Worm (Caenorhabditis elegans) whole organism, L1 larva: ENCODE results near the gene C28D4.7.

ENCODE experiments used
- C16A3.4 ChIP-seq: fragments of 150-350 bp; optimal IDR thresholded peaks from 2 replicates; lab custom pipeline; 2014; ENCODE audit warnings: missing biosample characterization, missing genetic modification characterization
- C34B4.2 ChIP-seq: sonication (generic microtip); optimal IDR thresholded peaks from 2 replicates; lab custom pipeline; 2017; ENCODE audit warnings: mild to moderate bottlenecking, missing genetic modification characterization, missing compliant biosample characterization
- blmp-1 ChIP-seq: fragments of 150-350 bp; optimal IDR thresholded peaks from 2 replicates; lab custom pipeline; 2014; ENCODE audit warnings: missing biosample characterization, missing genetic modification characterization
- ceh-8 ChIP-seq: fragments of 200-800 bp; sonication (Bioruptor generic); optimal IDR thresholded peaks from 2 replicates; lab custom pipeline; 2018; ENCODE audit warnings: mild to moderate bottlenecking, missing genetic modification characterization, moderate library complexity, missing compliant biosample characterization
- dpl-1 ChIP-seq, 3 experiments: fragments of 150-350 bp in 2 of 3; sonication (generic microtip) in 1 of 3; optimal IDR thresholded peaks; 2 replicates each; lab custom pipeline; 2014 to 2017; ENCODE audit warnings: missing biosample characterization in 3 of 3, missing genetic modification characterization in 3 of 3, missing genetic modification reagents in 3 of 3
- dsc-1 ChIP-seq: sonication (generic microtip); optimal IDR thresholded peaks from 2 replicates; lab custom pipeline; 2016; ENCODE audit warnings: mild to moderate bottlenecking, missing genetic modification characterization, missing compliant biosample characterization
- efl-1 ChIP-seq, 4 experiments: fragments of 150-350 bp; optimal IDR thresholded peaks in 3 of 4; peaks in 1 of 4; 1 replicate in 1 of 4; 2 replicates in 3 of 4; lab custom pipeline; 2014; ENCODE audit warnings: missing biosample characterization in 2 of 4, missing genetic modification characterization in 2 of 4, missing genetic modification reagents in 2 of 4
- efl-3 ChIP-seq: fragments of 200-800 bp; sonication (Bioruptor generic); optimal IDR thresholded peaks from 2 replicates; lab custom pipeline; 2018; ENCODE audit warnings: mild to moderate bottlenecking, missing genetic modification characterization, missing compliant biosample characterization
- egl-13 ChIP-seq: sonication (generic microtip); optimal IDR thresholded peaks from 2 replicates; lab custom pipeline; 2016; ENCODE audit warnings: missing genotype, missing genetic modification reagents, missing genetic modification characterization, missing compliant biosample characterization
- elt-2 ChIP-seq: sonication (generic microtip); optimal IDR thresholded peaks from 2 replicates; lab custom pipeline; 2016; ENCODE audit warnings: missing genetic modification characterization, mild to moderate bottlenecking, inconsistent platforms, missing compliant biosample characterization, missing genetic modification reagents
- elt-3 ChIP-seq, 6 experiments: fragments of 150-350 bp in 1 of 6; sonication (generic microtip); optimal IDR thresholded peaks; 2 replicates each; lab custom pipeline; 2017 to 2018; ENCODE audit warnings: missing biosample characterization in 6 of 6, missing genetic modification characterization in 6 of 6, inconsistent platforms in 1 of 6
- ets-5 ChIP-seq: fragments of 200-800 bp; sonication (Bioruptor generic); IDR thresholded peaks from 2 replicates; pipeline ENCODE4 v1.3.6; 2022; ENCODE audit warnings: missing genetic modification characterization, missing compliant biosample characterization
- fkh-10 ChIP-seq: sonication (generic microtip); optimal IDR thresholded peaks from 2 replicates; lab custom pipeline; 2017; ENCODE audit warnings: missing biosample characterization, missing genetic modification reagents, missing genetic modification characterization
- fkh-4 ChIP-seq: sonication (generic microtip); optimal IDR thresholded peaks from 2 replicates; lab custom pipeline; 2016; ENCODE audit warnings: missing compliant biosample characterization, missing genetic modification characterization, borderline replicate concordance
- fkh-8 ChIP-seq: sonication (generic microtip); optimal IDR thresholded peaks from 2 replicates; lab custom pipeline; 2016; ENCODE audit warnings: mild to moderate bottlenecking, missing genetic modification characterization, missing compliant biosample characterization
- fos-1 ChIP-seq: fragments of 150-350 bp; optimal IDR thresholded peaks from 2 replicates; lab custom pipeline; 2014; ENCODE audit warnings: missing biosample characterization, missing genetic modification characterization
- hlh-4 ChIP-seq: sonication (generic microtip); optimal IDR thresholded peaks from 2 replicates; lab custom pipeline; 2016; ENCODE audit warnings: mild to moderate bottlenecking, missing genetic modification characterization, missing compliant biosample characterization
- irx-1 ChIP-seq: sonication (generic microtip); optimal IDR thresholded peaks from 2 replicates; lab custom pipeline; 2016; ENCODE audit warnings: missing genetic modification characterization, missing compliant biosample characterization
- lin-14 ChIP-seq: fragments of 200-800 bp; sonication (Bioruptor generic); optimal IDR thresholded peaks from 2 replicates; lab custom pipeline; 2018; ENCODE audit warnings: mild to moderate bottlenecking, missing genetic modification characterization, moderate library complexity, missing compliant biosample characterization
- lin-15B ChIP-seq: fragments of 150-350 bp; sonication (generic microtip); optimal IDR thresholded peaks from 3 replicates; lab custom pipeline; 2014; ENCODE audit warnings: missing biosample characterization, missing genetic modification characterization
- lin-35 ChIP-seq, 2 experiments: fragments of 150-350 bp; optimal IDR thresholded peaks; 2 replicates each; lab custom pipeline; 2014; ENCODE audit warnings: missing biosample characterization in 2 of 2, missing genetic modification characterization in 2 of 2, missing genetic modification reagents in 2 of 2
- lin-39 ChIP-seq: fragments of 150-350 bp; optimal IDR thresholded peaks from 2 replicates; lab custom pipeline; 2014; ENCODE audit warnings: missing biosample characterization, missing genetic modification reagents, missing genetic modification characterization
- lsy-2 ChIP-seq, 2 experiments: fragments of 150-350 bp; optimal IDR thresholded peaks; 2 replicates each; lab custom pipeline; 2014; ENCODE audit warnings: missing biosample characterization in 2 of 2, missing genetic modification characterization in 2 of 2
- mab-9 ChIP-seq: fragments of 200-800 bp; sonication (Bioruptor generic); IDR thresholded peaks from 2 replicates; pipeline ENCODE4 v1.3.6; 2022; ENCODE audit warnings: missing genetic modification reagents, missing genetic modification characterization, missing compliant biosample characterization
- mdl-1 ChIP-seq, 2 experiments: fragments of 150-350 bp; optimal IDR thresholded peaks; 2 replicates each; lab custom pipeline; 2014 to 2017; ENCODE audit warnings: missing biosample characterization in 2 of 2, missing genetic modification characterization in 2 of 2, inconsistent platforms in 1 of 2
- mef-2 ChIP-seq: fragments of 150-350 bp; optimal IDR thresholded peaks from 2 replicates; lab custom pipeline; 2014; ENCODE audit warnings: missing biosample characterization, missing genetic modification characterization
- mep-1 ChIP-seq: fragments of 150-350 bp; optimal IDR thresholded peaks from 2 replicates; lab custom pipeline; 2014; ENCODE audit warnings: missing biosample characterization, missing genetic modification characterization
- nhr-12 ChIP-seq: sonication (generic microtip); optimal IDR thresholded peaks from 2 replicates; lab custom pipeline; 2017; ENCODE audit warnings: missing biosample characterization, missing genetic modification characterization
- nhr-19 ChIP-seq: fragments of 200-800 bp; sonication (Bioruptor generic); conservative IDR thresholded peaks from 2 replicates; pipeline ENCODE4 v1.3.6; 2022; ENCODE audit warnings: missing genetic modification characterization, missing compliant biosample characterization
- nhr-20 ChIP-seq: sonication (generic microtip); optimal IDR thresholded peaks from 2 replicates; lab custom pipeline; 2016; ENCODE audit warnings: mild to moderate bottlenecking, missing genetic modification characterization, missing compliant biosample characterization
- nhr-47 ChIP-seq: sonication (generic microtip); optimal IDR thresholded peaks from 2 replicates; lab custom pipeline; 2016; ENCODE audit warnings: mild to moderate bottlenecking, missing genetic modification characterization, moderate library complexity, missing compliant biosample characterization
- nhr-71 ChIP-seq: sonication (generic microtip); optimal IDR thresholded peaks from 2 replicates; lab custom pipeline; 2016; ENCODE audit warnings: mild to moderate bottlenecking, missing genetic modification characterization, moderate library complexity, missing compliant biosample characterization
- nhr-77 ChIP-seq: fragments of 150-350 bp; optimal IDR thresholded peaks from 2 replicates; lab custom pipeline; 2014; ENCODE audit warnings: missing biosample characterization, missing genetic modification characterization
- nhr-85 ChIP-seq: sonication (generic microtip); peaks from one replicate; lab custom pipeline; 2016; ENCODE audit warnings: missing genetic modification characterization, inconsistent platforms, missing compliant biosample characterization
- nhr-90 ChIP-seq: sonication (generic microtip); optimal IDR thresholded peaks from 2 replicates; lab custom pipeline; 2016; ENCODE audit warnings: mild to moderate bottlenecking, missing genetic modification characterization, missing compliant biosample characterization; ENCODE audit not compliant: poor library complexity
- pqm-1 ChIP-seq: sonication (generic microtip); optimal IDR thresholded peaks from 3 replicates; lab custom pipeline; 2017; ENCODE audit warnings: missing biosample characterization, missing genetic modification characterization
- snpc-4 ChIP-seq: fragments of 150-350 bp; optimal IDR thresholded peaks from 2 replicates; lab custom pipeline; 2014; ENCODE audit warnings: missing biosample characterization, missing genetic modification characterization
- snu-23 ChIP-seq: sonication (generic microtip); optimal IDR thresholded peaks from 2 replicates; lab custom pipeline; 2016; ENCODE audit warnings: missing genetic modification characterization, missing compliant biosample characterization
- swsn-7 ChIP-seq: sonication (generic microtip); optimal IDR thresholded peaks from 2 replicates; lab custom pipeline; 2016; ENCODE audit warnings: missing genetic modification characterization, missing compliant biosample characterization
- tbx-2 ChIP-seq: sonication (generic microtip); optimal IDR thresholded peaks from 2 replicates; lab custom pipeline; 2016; ENCODE audit warnings: missing genetic modification characterization, missing compliant biosample characterization
- unc-98 ChIP-seq: fragments of 200-800 bp; sonication (Bioruptor generic); IDR thresholded peaks from 2 replicates; pipeline ENCODE4 v1.3.6; 2022; ENCODE audit warnings: missing genetic modification characterization, missing compliant biosample characterization
- vab-15 ChIP-seq: sonication (generic microtip); optimal IDR thresholded peaks from 2 replicates; lab custom pipeline; 2017; ENCODE audit warnings: missing genotype, mild to moderate bottlenecking, missing genetic modification characterization, missing compliant biosample characterization
- xbp-1 ChIP-seq: sonication (generic microtip); optimal IDR thresholded peaks from 2 replicates; lab custom pipeline; 2016; ENCODE audit warnings: missing genetic modification characterization, missing compliant biosample characterization
- ztf-4 ChIP-seq: fragments of 150-350 bp; optimal IDR thresholded peaks from 2 replicates; lab custom pipeline; 2014; ENCODE audit warnings: missing biosample characterization, missing genetic modification characterization

The C28D4.7 gene

ce11 chrIV:9757425-9757740 lies 14.4 kb upstream of the C28D4.7 start, which contains the start of gene nhr-97:
Gene nhr-97 (plus strand): TSS chrIV:9757641.
- TF ChIP-seq fos-1 (tag; lab: Kevin White, UChicago) (no peak), C16A3.4 (tag; lab: Kevin White, UChicago) (no peak), unc-98 (GFP tag; lab: Robert Waterston, UW) (no peak), fkh-10 (GFP tag; lab: Kevin White, UChicago) (no peak), ets-5 (GFP tag; lab: Robert Waterston, UW) (no peak), nhr-12 (tag; lab: Kevin White, UChicago) (no peak), mab-9 (GFP tag; lab: Robert Waterston, UW) (no peak), C34B4.2 (tag; lab: Kevin White, UChicago) (no peak), efl-3 (GFP tag; lab: Kevin White, UChicago) (no peak), lin-39 (tag; lab: Kevin White, UChicago) (no peak), mef-2 (tag; lab: Kevin White, UChicago) (no peak)

ce11 chrIV:9756647-9757424 lies 13.9 kb upstream of the C28D4.7 start:
- TF ChIP-seq lin-14 (GFP tag; lab: Kevin White, UChicago) (peak; percentile 70), mep-1 (tag; lab: Kevin White, UChicago) (peak; percentile 43), xbp-1 (tag; lab: Kevin White, UChicago) (peak; percentile 21), fkh-8 (peak; percentile 61), dpl-1 (GFP tag; optimal IDR thresholded peaks at IDR 0.05; lab: Kevin White, UChicago) (peak in 2 of 3 experiments; percentile 2 to 17), vab-15 (no peak), dsc-1 (tag; lab: Kevin White, UChicago) (peak; percentile 57), lsy-2 (tag; optimal IDR thresholded peaks at IDR 0.05; lab: Kevin White, UChicago) (peak; percentile 29 to 57), elt-2 (tag; lab: Kevin White, UChicago) (peak; percentile 58), C16A3.4 (tag; lab: Kevin White, UChicago) (peak; percentile 25), nhr-12 (tag; lab: Kevin White, UChicago) (no peak), elt-3 (tag; optimal IDR thresholded peaks at IDR 0.05; lab: Kevin White, UChicago) (peak in 2 of 6 experiments; percentile 78 to 85), pqm-1 (tag; lab: Kevin White, UChicago) (no peak), tbx-2 (peak; percentile 58), nhr-77 (peak; percentile 6), nhr-71 (peak; percentile 61), snu-23 (GFP tag; lab: Kevin White, UChicago) (peak; percentile 76), nhr-90 (peak; percentile 60), nhr-19 (GFP tag; lab: Robert Waterston, UW) (peak; percentile 28), ztf-4 (tag; lab: Kevin White, UChicago) (peak; percentile 41), nhr-20 (peak; percentile 84), blmp-1 (peak; percentile 80), irx-1 (tag; lab: Kevin White, UChicago) (peak; percentile 0), ceh-8 (GFP tag; lab: Kevin White, UChicago) (no peak), snpc-4 (peak; percentile 15), lin-15B (tag; lab: Kevin White, UChicago) (no peak), mdl-1 (tag; optimal IDR thresholded peaks at IDR 0.05; lab: Kevin White, UChicago) (peak in 1 of 2 experiments; percentile 19), lin-35 (GFP tag; optimal IDR thresholded peaks at IDR 0.05; lab: Kevin White, UChicago) (peak in 1 of 2 experiments; percentile 60), nhr-85 (tag; lab: Kevin White, UChicago) (peak; percentile 90), fkh-4 (no peak), hlh-4 (tag; lab: Kevin White, UChicago) (no peak), nhr-47 (tag; lab: Kevin White, UChicago) (peak; percentile 9), efl-1 (optimal IDR thresholded peaks at IDR 0.05; lab: Kevin White, UChicago) (peak; percentile 15 to 32), efl-1 (GFP tag; optimal IDR thresholded peaks at IDR 0.05 in 1 of 2; lab: Kevin White, UChicago) (no peak), swsn-7 (tag; lab: Kevin White, UChicago) (peak; percentile 22), egl-13 (tag; lab: Kevin White, UChicago) (no peak)
